Fruit fly (Drosophila melanogaster) whole organism, embryonic: ENCODE data around the gene CG5516.

Experiments
- Atf-2 ChIP-seq: fragments of 200-800 bp; sonication (Bioruptor generic); optimal IDR thresholded peaks from 2 replicates; lab custom pipeline; 2016; ENCODE audit warnings: missing biosample characterization, missing genetic modification characterization
- B-H1 ChIP-seq: fragments of 200-800 bp; sonication (Bioruptor generic); IDR thresholded peaks from 3 replicates; pipeline ENCODE4 v1.3.6; 2022; ENCODE audit warnings: missing biosample characterization, missing genetic modification characterization
- C15 ChIP-seq: fragments of 200-800 bp; sonication (Bioruptor generic); IDR thresholded peaks from 3 replicates; pipeline ENCODE4 v1.3.6; 2022; ENCODE audit warnings: missing biosample characterization, missing genetic modification characterization
- CG10654 ChIP-seq: fragments of 200-800 bp; sonication (Bioruptor generic); optimal IDR thresholded peaks from 2 replicates; lab custom pipeline; 2016; ENCODE audit warnings: missing biosample characterization, missing genetic modification characterization
- CG11504 ChIP-seq: fragments of 200-800 bp; sonication (Bioruptor generic); optimal IDR thresholded peaks from 3 replicates; lab custom pipeline; 2019; ENCODE audit warnings: missing biosample characterization, mild to moderate bottlenecking, missing genetic modification characterization, moderate library complexity
- CG13296 ChIP-seq: fragments of 200-800 bp; sonication (Bioruptor generic); optimal IDR thresholded peaks from 3 replicates; lab custom pipeline; 2018; ENCODE audit warnings: missing biosample characterization, mild to moderate bottlenecking, missing genetic modification characterization
- CG15269 ChIP-seq: fragments of 200-800 bp; sonication (Bioruptor generic); optimal IDR thresholded peaks from 2 replicates; lab custom pipeline; 2018; ENCODE audit warnings: missing biosample characterization, mild to moderate bottlenecking, missing genetic modification characterization, moderate library complexity
- CG17912 ChIP-seq: fragments of 200-800 bp; sonication (Bioruptor generic); optimal IDR thresholded peaks from 2 replicates; lab custom pipeline; 2018; ENCODE audit warnings: missing biosample characterization, mild to moderate bottlenecking, missing genetic modification characterization
- CG1832 ChIP-seq: fragments of 200-800 bp; sonication (Bioruptor generic); optimal IDR thresholded peaks from 2 replicates; lab custom pipeline; 2017; ENCODE audit warnings: missing biosample characterization, mild to moderate bottlenecking, missing genetic modification characterization, inconsistent platforms
- CG3407 ChIP-seq: fragments of 200-800 bp; sonication (Bioruptor generic); optimal IDR thresholded peaks from 2 replicates; lab custom pipeline; 2018; ENCODE audit warnings: missing biosample characterization, mild to moderate bottlenecking, missing genetic modification characterization
- CG3726 ChIP-seq: fragments of 200-800 bp; sonication (Bioruptor generic); IDR thresholded peaks from 3 replicates; pipeline ENCODE4, ENCODE4 v1.3.6; 2022; ENCODE audit warnings: missing biosample characterization, missing genetic modification characterization
- CG7357 ChIP-seq: fragments of 200-800 bp; sonication (Bioruptor generic); IDR thresholded peaks from 3 replicates; pipeline ENCODE4 v1.3.6; 2022; ENCODE audit warnings: missing biosample characterization, missing genetic modification characterization
- CG7745 ChIP-seq: fragments of 200-800 bp; sonication (Bioruptor generic); optimal IDR thresholded peaks from 2 replicates; lab custom pipeline; 2018; ENCODE audit warnings: missing biosample characterization, mild to moderate bottlenecking, missing genetic modification characterization, moderate library complexity
- CG7987 ChIP-seq: fragments of 200-800 bp; sonication (Bioruptor generic); optimal IDR thresholded peaks from 2 replicates; lab custom pipeline; 2018; ENCODE audit warnings: missing biosample characterization, mild to moderate bottlenecking, missing genetic modification characterization, moderate library complexity
- CG8290 ChIP-seq, 3 experiments: fragments of 200-800 bp; sonication (Bioruptor generic); optimal IDR thresholded peaks; 2 replicates each; lab custom pipeline; 2016 to 2019; ENCODE audit warnings: missing biosample characterization in 3 of 3, missing genetic modification characterization in 3 of 3, mild to moderate bottlenecking in 2 of 3, moderate library complexity in 1 of 3
- CG9727 ChIP-seq: fragments of 200-800 bp; sonication (Bioruptor generic); optimal IDR thresholded peaks from 3 replicates; lab custom pipeline; 2017; ENCODE audit warnings: missing biosample characterization, mild to moderate bottlenecking, missing genetic modification characterization
- CG9932 ChIP-seq: fragments of 200-800 bp; sonication (Bioruptor generic); IDR thresholded peaks from 2 replicates; pipeline ENCODE4 v1.3.6; 2022; ENCODE audit warnings: missing biosample characterization, missing genetic modification characterization
- CHES-1-like ChIP-seq: fragments of 200-800 bp; sonication (Bioruptor generic); optimal IDR thresholded peaks from 2 replicates; lab custom pipeline; 2016; ENCODE audit warnings: missing biosample characterization, missing genetic modification characterization
- CkIIα-i1 ChIP-seq: fragments of 200-800 bp; sonication (Bioruptor generic); IDR thresholded peaks from 2 replicates; pipeline ENCODE4 v1.3.6; 2022; ENCODE audit warnings: missing biosample characterization, missing genetic modification characterization
- Dad ChIP-seq: fragments of 200-800 bp; sonication (Bioruptor generic); optimal IDR thresholded peaks from 3 replicates; lab custom pipeline; 2016; ENCODE audit warnings: missing biosample characterization, missing genetic modification characterization
- Dfd ChIP-seq, 2 experiments: fragments of >200 bp; optimal IDR thresholded peaks; 2 replicates each; lab custom pipeline; 2017; ENCODE audit warnings: missing biosample characterization in 2 of 2, missing genetic modification characterization in 2 of 2
- Dip3 ChIP-seq: fragments of 200-800 bp; sonication (Bioruptor generic); optimal IDR thresholded peaks from 3 replicates; lab custom pipeline; 2016; ENCODE audit warnings: missing biosample characterization, missing genetic modification characterization
- Doc3 ChIP-seq: fragments of 200-800 bp; sonication (Bioruptor generic); IDR thresholded peaks from 3 replicates; pipeline ENCODE4 v1.3.6; 2022; ENCODE audit warnings: missing biosample characterization, missing genetic modification characterization; ENCODE audit not compliant: partially characterized antibody
- Ets97D ChIP-seq: fragments of 200-800 bp; sonication (Bioruptor generic); optimal IDR thresholded peaks from 3 replicates; lab custom pipeline; 2016; ENCODE audit warnings: missing biosample characterization, missing genetic modification characterization
- Fer2 ChIP-seq: fragments of 200-800 bp; sonication (Bioruptor generic); optimal IDR thresholded peaks from 2 replicates; lab custom pipeline; 2018; ENCODE audit warnings: missing biosample characterization, mild to moderate bottlenecking, missing genetic modification characterization, moderate library complexity
- Fer3 ChIP-seq: fragments of 200-800 bp; sonication (Bioruptor generic); optimal IDR thresholded peaks from 2 replicates; lab custom pipeline; 2018; ENCODE audit warnings: missing biosample characterization, mild to moderate bottlenecking, missing genetic modification characterization, moderate library complexity
- HLH4C ChIP-seq: fragments of 200-800 bp; sonication (Bioruptor generic); IDR thresholded peaks from 3 replicates; pipeline ENCODE4 v1.3.6; 2022; ENCODE audit warnings: missing biosample characterization, missing genetic modification characterization; ENCODE audit not compliant: partially characterized antibody
- Hey ChIP-seq: fragments of 200-800 bp; sonication (Bioruptor generic); optimal IDR thresholded peaks from 3 replicates; lab custom pipeline; 2018; ENCODE audit warnings: missing biosample characterization, mild to moderate bottlenecking, missing genetic modification characterization
- HmgZ ChIP-seq: fragments of 200-800 bp; sonication (Bioruptor generic); optimal IDR thresholded peaks from 2 replicates; lab custom pipeline; 2018; ENCODE audit warnings: missing biosample characterization, mild to moderate bottlenecking, missing genetic modification characterization
- Nf-YC ChIP-seq: fragments of 200-800 bp; optimal IDR thresholded peaks from 3 replicates; lab custom pipeline; 2019; ENCODE audit warnings: missing biosample characterization, mild to moderate bottlenecking, missing genetic modification characterization, moderate library complexity
- Opbp ChIP-seq: fragments of 200-800 bp; sonication (Bioruptor generic); IDR thresholded peaks from 3 replicates; pipeline ENCODE4 v1.3.6; 2022; ENCODE audit warnings: missing biosample characterization, missing genetic modification characterization; ENCODE audit not compliant: partially characterized antibody
- Ravus ChIP-seq: fragments of 200-800 bp; sonication (Bioruptor generic); IDR thresholded peaks from 2 replicates; pipeline ENCODE4 v1.3.6; 2022; ENCODE audit warnings: missing biosample characterization, missing genetic modification characterization
- Tbp ChIP-seq: fragments of >200 bp; optimal IDR thresholded peaks from 2 replicates; lab custom pipeline; 2018; ENCODE audit warnings: missing biosample characterization, missing genetic modification characterization
- abd-A ChIP-seq: fragments of 200-800 bp; sonication (Bioruptor generic); optimal IDR thresholded peaks from 3 replicates; lab custom pipeline; 2019; ENCODE audit warnings: missing biosample characterization, mild to moderate bottlenecking, missing genetic modification characterization, moderate library complexity
- ash1 ChIP-seq: fragments of 200-800 bp; sonication (Bioruptor generic); optimal IDR thresholded peaks from 2 replicates; lab custom pipeline; 2018; ENCODE audit warnings: missing biosample characterization, mild to moderate bottlenecking, missing genetic modification characterization
- chinmo ChIP-seq: fragments of 200-800 bp; sonication (Bioruptor generic); IDR thresholded peaks from 4 replicates; pipeline ENCODE4 v1.3.6; 2022; ENCODE audit warnings: missing biosample characterization, missing genetic modification characterization; ENCODE audit not compliant: partially characterized antibody
- chn ChIP-seq: fragments of 200-800 bp; sonication (Bioruptor generic); optimal IDR thresholded peaks from 2 replicates; lab custom pipeline; 2016; ENCODE audit warnings: missing biosample characterization, missing genetic modification characterization
- fd3F ChIP-seq: fragments of 200-800 bp; sonication (Bioruptor generic); optimal IDR thresholded peaks from 2 replicates; lab custom pipeline; 2018; ENCODE audit warnings: missing biosample characterization, mild to moderate bottlenecking, missing genetic modification characterization, moderate library complexity
- fu2 ChIP-seq: fragments of 200-800 bp; sonication (Bioruptor generic); optimal IDR thresholded peaks from 2 replicates; lab custom pipeline; 2016; ENCODE audit warnings: missing biosample characterization, missing genetic modification characterization
- gro ChIP-seq: fragments of 200-800 bp; sonication (Bioruptor generic); optimal IDR thresholded peaks from 2 replicates; lab custom pipeline; 2016; ENCODE audit warnings: missing biosample characterization, missing genetic modification characterization
- h ChIP-seq: fragments of >200 bp; optimal IDR thresholded peaks from 2 replicates; lab custom pipeline; 2017
- ind ChIP-seq: fragments of 200-800 bp; sonication (Bioruptor generic); optimal IDR thresholded peaks from 3 replicates; lab custom pipeline; 2016; ENCODE audit warnings: missing biosample characterization, missing genetic modification characterization
- pho ChIP-seq: fragments of 200-800 bp; sonication (Bioruptor generic); optimal IDR thresholded peaks from 2 replicates; lab custom pipeline; 2016; ENCODE audit warnings: missing biosample characterization, missing genetic modification characterization
- ranshi ChIP-seq: fragments of 200-800 bp; sonication (Bioruptor generic); IDR thresholded peaks from 2 replicates; pipeline ENCODE4 v1.3.6; 2022; ENCODE audit warnings: missing biosample characterization, missing genetic modification characterization
- salm ChIP-seq: fragments of 200-800 bp; sonication (Bioruptor generic); optimal IDR thresholded peaks from 2 replicates; lab custom pipeline; 2018; ENCODE audit warnings: missing biosample characterization, mild to moderate bottlenecking, missing genetic modification characterization
- shn ChIP-seq: fragments of 200-800 bp; sonication (Bioruptor generic); optimal IDR thresholded peaks from 3 replicates; lab custom pipeline; 2016; ENCODE audit warnings: missing biosample characterization, missing genetic modification characterization
- tio ChIP-seq: fragments of 200-800 bp; sonication (Bioruptor generic); optimal IDR thresholded peaks from 2 replicates; lab custom pipeline; 2017; ENCODE audit warnings: missing biosample characterization, missing genetic modification characterization, inconsistent platforms
- tup ChIP-seq: fragments of 200-800 bp; sonication (Bioruptor generic); optimal IDR thresholded peaks from 2 replicates; lab custom pipeline; 2016; ENCODE audit warnings: missing biosample characterization, mild to moderate bottlenecking, missing genetic modification characterization, moderate library complexity
- wek ChIP-seq: fragments of 200-800 bp; sonication (Bioruptor generic); optimal IDR thresholded peaks from 3 replicates; lab custom pipeline; 2018; ENCODE audit warnings: missing biosample characterization, mild to moderate bottlenecking, missing genetic modification characterization, moderate library complexity
- zen2 ChIP-seq: fragments of 200-800 bp; sonication (Bioruptor generic); IDR thresholded peaks from 3 replicates; pipeline ENCODE4 v1.3.6; 2022; ENCODE audit warnings: missing biosample characterization, missing genetic modification characterization; ENCODE audit not compliant: partially characterized antibody
- zfh1 ChIP-seq: fragments of 200-800 bp; sonication (Bioruptor generic); IDR thresholded peaks from 3 replicates; pipeline ENCODE4 v1.3.6; 2022; ENCODE audit warnings: missing biosample characterization, missing genetic modification characterization

Gene CG5516

DNA sequence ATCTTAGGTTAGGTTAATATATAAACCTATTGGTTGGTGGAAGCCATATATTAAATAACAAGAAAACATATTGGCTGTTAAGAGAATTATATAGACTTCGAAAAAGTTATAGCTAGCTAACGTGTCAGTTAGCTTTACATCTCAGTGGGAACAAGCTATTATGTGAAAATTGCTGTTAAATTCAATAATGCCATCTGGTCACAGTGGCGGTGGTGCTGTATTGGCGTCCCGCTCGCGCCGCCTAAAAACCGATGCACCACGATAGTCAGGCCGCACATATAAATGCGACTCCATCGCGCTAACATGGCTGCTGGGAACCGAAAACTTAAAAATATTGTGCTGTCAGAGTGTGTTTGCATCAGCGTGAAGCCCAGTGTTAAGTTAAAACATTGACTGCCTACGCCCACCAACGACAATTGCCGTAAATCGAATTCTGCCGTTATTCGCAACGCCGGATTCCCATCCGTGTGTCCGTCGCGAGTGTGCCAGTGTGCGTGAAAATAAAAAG lies 9.3 kb downstream of the CG5516 start, which contains the start of gene Hel89B (continued):
- TF ChIP-seq Doc3, result no peak
- TF ChIP-seq CG13296 (GFP tag; lab: Kevin White, UChicago), result no peak
- no peak for TF ChIP-seq chinmo (GFP tag; lab: Robert Waterston, UW)
- TF ChIP-seq Tbp (GFP tag; lab: Kevin White, UChicago), result peak; percentile 81
- peak; percentile 76 for TF ChIP-seq pho (GFP tag; lab: Kevin White, UChicago)
- peak; percentile 65 for TF ChIP-seq Fer2 (tag; lab: Kevin White, UChicago)
- no peak for TF ChIP-seq CkIIα-i1 (GFP tag; lab: Robert Waterston, UW)
- TF ChIP-seq chn (GFP tag; lab: Kevin White, UChicago), result peak; percentile 45
- peak; percentile 34 for TF ChIP-seq fu2 (GFP tag; lab: Kevin White, UChicago)
- peak; percentile 51 for TF ChIP-seq gro (GFP tag; lab: Kevin White, UChicago)
- TF ChIP-seq C15 (GFP tag; lab: Robert Waterston, UW), result no peak
- TF ChIP-seq HmgZ, result peak; percentile 65
- TF ChIP-seq Dfd (GFP tag; optimal IDR thresholded peaks at IDR 0.05; lab: Kevin White, UChicago), result peak in 1 of 2 experiments; percentile 96
- TF ChIP-seq Ets97D (GFP tag; lab: Kevin White, UChicago), result peak; percentile 83
- TF ChIP-seq CHES-1-like (GFP tag; lab: Kevin White, UChicago), result no peak
- peak; percentile 59 for TF ChIP-seq shn
- TF ChIP-seq Opbp, result no peak
- TF ChIP-seq ash1 (GFP tag; lab: Kevin White, UChicago), result no peak
- peak; percentile 68 for TF ChIP-seq Fer3 (tag; lab: Kevin White, UChicago)
- no peak for TF ChIP-seq wek (GFP tag; lab: Kevin White, UChicago)
- no peak for TF ChIP-seq CG7745 (tag; lab: Kevin White, UChicago)
- no peak for TF ChIP-seq CG17912 (GFP tag; lab: Kevin White, UChicago)
- no peak for TF ChIP-seq B-H1 (GFP tag; lab: Robert Waterston, UW)
- no peak for TF ChIP-seq h (lab: Kevin White, UChicago)
- TF ChIP-seq HLH4C, result no peak
- TF ChIP-seq ranshi (GFP tag; lab: Robert Waterston, UW), result no peak
- TF ChIP-seq CG3726, result no peak
- TF ChIP-seq Nf-YC (tag; lab: Kevin White, UChicago), result peak; percentile 48
- TF ChIP-seq Ravus (GFP tag; lab: Robert Waterston, UW), result no peak
- no peak for TF ChIP-seq Hey (tag; lab: Kevin White, UChicago)
- peak; percentile 2 for TF ChIP-seq CG3407 (GFP tag; lab: Kevin White, UChicago)
- peak; percentile 68 for TF ChIP-seq tio (GFP tag; lab: Kevin White, UChicago)
- peak; percentile 65 for TF ChIP-seq CG10654
- no peak for TF ChIP-seq CG9932 (GFP tag; lab: Robert Waterston, UW)
- TF ChIP-seq CG8290 (GFP tag; optimal IDR thresholded peaks at IDR 0.05; lab: Kevin White, UChicago), result peak; percentile 29
- peak in 1 of 2 experiments; percentile 33 for TF ChIP-seq CG8290 (tag; optimal IDR thresholded peaks at IDR 0.05; lab: Kevin White, UChicago)
- peak; percentile 44 for TF ChIP-seq tup (GFP tag; lab: Kevin White, UChicago)
- no peak for TF ChIP-seq abd-A (tag; lab: Kevin White, UChicago)
- no peak for TF ChIP-seq salm (tag; lab: Kevin White, UChicago)
- peak; percentile 46 for TF ChIP-seq CG1832 (GFP tag; lab: Kevin White, UChicago)
- no peak for TF ChIP-seq CG7987
- TF ChIP-seq Atf-2 (GFP tag; lab: Kevin White, UChicago), result no peak
- no peak for TF ChIP-seq zen2
- no peak for TF ChIP-seq zfh1 (GFP tag; lab: Robert Waterston, UW)
- TF ChIP-seq Dad, result peak; percentile 33
- peak; percentile 100 for TF ChIP-seq CG7357 (GFP tag; lab: Robert Waterston, UW)
- TF ChIP-seq CG15269 (tag; lab: Kevin White, UChicago), result peak; percentile 59
- peak; percentile 51 for TF ChIP-seq fd3F
- peak; percentile 62 for TF ChIP-seq Dip3 (GFP tag; lab: Kevin White, UChicago)
- TF ChIP-seq ind (GFP tag; lab: Kevin White, UChicago), result peak; percentile 69
- TF ChIP-seq CG11504 (tag; lab: Kevin White, UChicago), result peak; percentile 76
- peak; percentile 19 for TF ChIP-seq CG9727 (GFP tag; lab: Kevin White, UChicago)
